Worm (Caenorhabditis elegans) whole organism, L4/young adult: Measurements from ENCODE around the gene Y51A2A.6.

Source experiments
- W03F9.2 ChIP-seq: fragments of 150-350 bp; optimal IDR thresholded peaks from 2 replicates; lab custom pipeline; 2014; ENCODE audit warnings: missing biosample characterization, missing genetic modification characterization
- him-1 ChIP-seq: sonication (generic microtip); optimal IDR thresholded peaks from 2 replicates; lab custom pipeline; 2016; ENCODE audit warnings: missing genotype, missing genetic modification reagents, missing genetic modification characterization, missing compliant biosample characterization

- TF ChIP-seq W03F9.2 (tag; lab: Kevin White, UChicago) (no peak), him-1 (no peak)
Observed at ce11 chrV:18254483-18254882, 48.0 kb upstream of the Y51A2A.6 start, which contains the start of gene R10E8.5.
